Worm (Caenorhabditis elegans): ENCODE measurements around the gene cutc-1.

DNA sequence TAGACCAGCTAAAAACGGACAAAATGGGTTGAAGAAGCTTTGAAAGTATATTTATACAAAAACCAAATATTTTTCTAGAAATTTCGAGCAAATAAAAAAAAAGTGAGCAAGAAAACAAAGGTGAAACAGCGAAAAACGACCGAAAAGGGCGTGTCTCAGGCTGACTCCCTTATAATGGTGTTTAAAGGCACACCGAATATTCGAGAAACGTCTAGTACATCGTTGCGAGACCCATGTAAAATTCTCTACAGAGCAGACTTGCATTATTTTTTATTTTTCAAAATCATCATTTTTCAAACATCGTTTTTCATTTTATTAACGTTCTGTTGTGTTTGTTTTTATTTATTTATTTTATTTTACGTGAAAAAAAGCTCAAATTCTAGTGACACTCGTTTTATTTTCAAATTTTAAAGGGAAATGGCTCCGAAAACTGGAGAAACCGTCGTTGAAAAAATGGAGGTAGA is 43.6 kb upstream of the cutc-1 start, which contains the start of gene rpn-3:
- no peak for TF ChIP-seq T22C8.4 (GFP tag; IDR thresholded peaks at IDR 0.05)
- peak; percentile 90 for TF ChIP-seq cog-1 (tag; optimal IDR thresholded peaks at IDR 0.05)
- peak; percentile 79 for TF ChIP-seq flt-1 (GFP tag; IDR thresholded peaks at IDR 0.05)
- TF ChIP-seq ztf-23 (GFP tag; IDR thresholded peaks at IDR 0.05): peak; percentile 78
- TF ChIP-seq ztf-29 (GFP tag; IDR thresholded peaks at IDR 0.05): no peak
- TF ChIP-seq med-1 (GFP tag; optimal IDR thresholded peaks at IDR 0.05; ENCODE audit: insufficient read depth): no peak
- no peak for TF ChIP-seq klf-2 (GFP tag; conservative IDR thresholded peaks at IDR 0.05)
- no peak for TF ChIP-seq tab-1 (GFP tag; IDR thresholded peaks at IDR 0.05)
